Worm (Caenorhabditis elegans) whole organism, mixed stage, embryonic: ENCODE measurements around the gene abt-1.

Experiments used
- blmp-1 ChIP-seq: fragments of 150-350 bp; optimal IDR thresholded peaks from 2 replicates; lab custom pipeline; 2014; ENCODE audit warnings: missing biosample characterization, missing genetic modification characterization
- mab-5 ChIP-seq: fragments of 150-350 bp; optimal IDR thresholded peaks from 2 replicates; lab custom pipeline; 2014; ENCODE audit warnings: missing biosample characterization, missing genetic modification characterization
- mep-1 ChIP-seq: fragments of 150-350 bp; optimal IDR thresholded peaks from 2 replicates; lab custom pipeline; 2017; ENCODE audit warnings: missing biosample characterization, missing genetic modification reagents, missing genetic modification characterization, inconsistent platforms
- nhr-12 ChIP-seq: fragments of 150-350 bp; optimal IDR thresholded peaks from 2 replicates; lab custom pipeline; 2014; ENCODE audit warnings: missing biosample characterization, missing genetic modification characterization
- nhr-28 ChIP-seq: fragments of 150-350 bp; optimal IDR thresholded peaks from 2 replicates; lab custom pipeline; 2014; ENCODE audit warnings: missing biosample characterization, missing genetic modification characterization
- pha-4 ChIP-seq: fragments of 150-350 bp; optimal IDR thresholded peaks from 2 replicates; lab custom pipeline; 2018; ENCODE audit warnings: missing biosample characterization, missing genetic modification reagents, missing genetic modification characterization
- unc-39 ChIP-seq: fragments of 150-350 bp; optimal IDR thresholded peaks from 2 replicates; lab custom pipeline; 2014; ENCODE audit warnings: missing biosample characterization, missing genetic modification characterization
- unc-62 ChIP-seq: fragments of 150-350 bp; optimal IDR thresholded peaks from 2 replicates; lab custom pipeline; 2014; ENCODE audit warnings: missing biosample characterization, missing genetic modification reagents, missing genetic modification characterization
- zip-8 ChIP-seq: fragments of 150-350 bp; optimal IDR thresholded peaks from 2 replicates; lab custom pipeline; 2014; ENCODE audit warnings: missing biosample characterization, missing genetic modification characterization

- TF ChIP-seq pha-4 (tag; lab: Kevin White, UChicago) (peak; percentile 13), zip-8 (tag; lab: Kevin White, UChicago) (no peak), blmp-1 (tag; lab: Kevin White, UChicago) (no peak), nhr-12 (no peak), mab-5 (tag; lab: Kevin White, UChicago) (no peak), mep-1 (tag; lab: Kevin White, UChicago) (no peak), unc-62 (no peak), unc-39 (no peak), nhr-28 (tag; lab: Kevin White, UChicago) (no peak)
Measured at ce11 chrIV:10174932-10175732, 39.6 kb downstream of the abt-1 start.
